Fruit fly (Drosophila melanogaster) whole organism, embryonic: ENCODE results near the gene CG7601.

Source experiments
- ATbp ChIP-seq: fragments of 200-800 bp; sonication (Bioruptor generic); optimal IDR thresholded peaks from 2 replicates; lab custom pipeline; 2017; ENCODE audit warnings: missing biosample characterization, mild to moderate bottlenecking, missing genetic modification characterization, missing genetic modification reagents
- Abd-B ChIP-seq: fragments of 200-800 bp; sonication (Bioruptor generic); optimal IDR thresholded peaks from 2 replicates; lab custom pipeline; 2018; ENCODE audit warnings: missing biosample characterization, mild to moderate bottlenecking, missing genetic modification characterization, moderate library complexity
- BEAF-32 ChIP-seq: fragments of 200-800 bp; sonication (Bioruptor generic); optimal IDR thresholded peaks from 3 replicates; lab custom pipeline; 2017; ENCODE audit warnings: missing biosample characterization, missing genetic modification characterization, mild to moderate bottlenecking, moderate library complexity, missing genetic modification reagents
- Bteb2 ChIP-seq: fragments of 200-800 bp; sonication (Bioruptor generic); optimal IDR thresholded peaks from 2 replicates; lab custom pipeline; 2016; ENCODE audit warnings: missing biosample characterization, missing genetic modification characterization
- CG10431 ChIP-seq: fragments of 200-800 bp; sonication (Bioruptor generic); optimal IDR thresholded peaks from 3 replicates; lab custom pipeline; 2018; ENCODE audit warnings: missing biosample characterization, mild to moderate bottlenecking, missing genetic modification characterization
- CG10959 ChIP-seq: fragments of 200-800 bp; sonication (Bioruptor generic); IDR thresholded peaks from 2 replicates; pipeline ENCODE4 v1.3.6; 2022; ENCODE audit warnings: missing biosample characterization, missing genetic modification characterization
- CG11085 ChIP-seq: fragments of 200-800 bp; sonication (Bioruptor generic); IDR thresholded peaks from 2 replicates; pipeline ENCODE4 v1.3.6; 2022; ENCODE audit warnings: missing biosample characterization, missing genetic modification characterization
- CG11398 ChIP-seq: fragments of 200-800 bp; sonication (Bioruptor generic); optimal IDR thresholded peaks from 2 replicates; lab custom pipeline; 2016; ENCODE audit warnings: missing biosample characterization, missing genetic modification characterization
- CG11456 ChIP-seq: fragments of 200-800 bp; sonication (Bioruptor generic); IDR thresholded peaks from 3 replicates; pipeline ENCODE4 v1.3.6; 2022; ENCODE audit warnings: missing biosample characterization, missing genetic modification characterization
- CG12659 ChIP-seq: fragments of 200-800 bp; sonication (Bioruptor generic); optimal IDR thresholded peaks from 3 replicates; lab custom pipeline; 2017; ENCODE audit warnings: mild to moderate bottlenecking, missing biosample characterization, missing genetic modification reagents, missing genetic modification characterization
- CG14441 ChIP-seq: fragments of 200-800 bp; sonication (Bioruptor generic); IDR thresholded peaks from 2 replicates; pipeline ENCODE4 v1.3.6; 2022; ENCODE audit warnings: missing biosample characterization, missing genetic modification characterization
- CG14710 ChIP-seq: fragments of 200-800 bp; sonication (Bioruptor generic); optimal IDR thresholded peaks from 3 replicates; lab custom pipeline; 2019; ENCODE audit warnings: missing biosample characterization, mild to moderate bottlenecking, missing genetic modification characterization, moderate library complexity
- CG18599 ChIP-seq: fragments of 200-800 bp; sonication (Bioruptor generic); optimal IDR thresholded peaks from 3 replicates; lab custom pipeline; 2017; ENCODE audit warnings: missing biosample characterization, missing genetic modification characterization, mild to moderate bottlenecking, moderate library complexity, missing genetic modification reagents
- CG2202 ChIP-seq: fragments of 200-800 bp; sonication (Bioruptor generic); optimal IDR thresholded peaks from 2 replicates; lab custom pipeline; 2018; ENCODE audit warnings: missing biosample characterization, mild to moderate bottlenecking, missing genetic modification characterization
- CG2889 ChIP-seq: fragments of 200-800 bp; sonication (Bioruptor generic); IDR thresholded peaks from 3 replicates; pipeline ENCODE4 v1.3.6; 2022; ENCODE audit warnings: missing biosample characterization, missing genetic modification characterization
- CG31224 ChIP-seq: fragments of 200-800 bp; sonication (Bioruptor generic); IDR thresholded peaks from 2 replicates; pipeline ENCODE4 v1.3.6; 2022; ENCODE audit warnings: missing biosample characterization, missing genetic modification characterization
- CG3163 ChIP-seq: fragments of 200-800 bp; sonication (Bioruptor generic); optimal IDR thresholded peaks from 3 replicates; lab custom pipeline; 2016; ENCODE audit warnings: missing biosample characterization, missing genetic modification characterization
- CG34224 ChIP-seq: fragments of 200-800 bp; sonication (Bioruptor generic); IDR thresholded peaks from 3 replicates; pipeline ENCODE4 v1.3.6; 2022; ENCODE audit warnings: missing biosample characterization, missing genetic modification characterization; ENCODE audit not compliant: partially characterized antibody
- CG3847 ChIP-seq: fragments of 200-800 bp; sonication (Bioruptor generic); IDR thresholded peaks from 2 replicates; pipeline ENCODE4 v1.3.6; 2022; ENCODE audit warnings: missing biosample characterization, missing genetic modification characterization
- CG4282 ChIP-seq: fragments of 200-800 bp; sonication (Bioruptor generic); optimal IDR thresholded peaks from 2 replicates; lab custom pipeline; 2016; ENCODE audit warnings: missing biosample characterization, missing genetic modification characterization
- CG4820 ChIP-seq: fragments of 200-800 bp; sonication (Bioruptor generic); optimal IDR thresholded peaks from 3 replicates; lab custom pipeline; 2016; ENCODE audit warnings: missing biosample characterization, missing genetic modification characterization
- CG6272 ChIP-seq: fragments of 200-800 bp; sonication (Bioruptor generic); IDR thresholded peaks from 2 replicates; pipeline ENCODE4 v1.3.6; 2022; ENCODE audit warnings: missing biosample characterization, missing genetic modification characterization
- CG6689 ChIP-seq: fragments of 200-800 bp; sonication (Bioruptor generic); IDR thresholded peaks from 2 replicates; pipeline ENCODE4 v1.3.6; 2022; ENCODE audit warnings: missing biosample characterization, missing genetic modification characterization
- CG6854 ChIP-seq: fragments of 200-800 bp; sonication (Bioruptor generic); optimal IDR thresholded peaks from 3 replicates; lab custom pipeline; 2017; ENCODE audit warnings: missing biosample characterization, mild to moderate bottlenecking, missing genetic modification characterization
- CkIIα-i1 ChIP-seq: fragments of 200-800 bp; sonication (Bioruptor generic); IDR thresholded peaks from 2 replicates; pipeline ENCODE4 v1.3.6; 2022; ENCODE audit warnings: missing biosample characterization, missing genetic modification characterization
- Dad ChIP-seq: fragments of 200-800 bp; sonication (Bioruptor generic); optimal IDR thresholded peaks from 3 replicates; lab custom pipeline; 2016; ENCODE audit warnings: missing biosample characterization, missing genetic modification characterization
- Drgx ChIP-seq: fragments of 200-800 bp; sonication (Bioruptor generic); IDR thresholded peaks from 2 replicates; pipeline ENCODE4 v1.3.6; 2022; ENCODE audit warnings: missing biosample characterization, missing genetic modification characterization
- Gug ChIP-seq: fragments of 200-800 bp; sonication (Bioruptor generic); IDR thresholded peaks from 4 replicates; pipeline ENCODE4 v1.3.6; 2022; ENCODE audit warnings: missing biosample characterization, missing genetic modification characterization
- HLH4C ChIP-seq: fragments of 200-800 bp; sonication (Bioruptor generic); IDR thresholded peaks from 3 replicates; pipeline ENCODE4 v1.3.6; 2022; ENCODE audit warnings: missing biosample characterization, missing genetic modification characterization; ENCODE audit not compliant: partially characterized antibody
- HmgD ChIP-seq: fragments of 200-800 bp; sonication (Bioruptor generic); optimal IDR thresholded peaks from 3 replicates; lab custom pipeline; 2016; ENCODE audit warnings: missing biosample characterization, missing genetic modification characterization
- NfI ChIP-seq: fragments of 200-800 bp; sonication (Bioruptor generic); optimal IDR thresholded peaks from 3 replicates; lab custom pipeline; 2018; ENCODE audit warnings: missing biosample characterization, mild to moderate bottlenecking, missing genetic modification characterization, moderate library complexity
- Spps ChIP-seq: fragments of 200-800 bp; sonication (Bioruptor generic); optimal IDR thresholded peaks from 2 replicates; lab custom pipeline; 2018; ENCODE audit warnings: missing biosample characterization, mild to moderate bottlenecking, missing genetic modification characterization
- amos ChIP-seq: fragments of 200-800 bp; sonication (Bioruptor generic); IDR thresholded peaks from 2 replicates; pipeline ENCODE4 v1.3.6; 2022; ENCODE audit warnings: missing biosample characterization, missing genetic modification characterization; ENCODE audit not compliant: partially characterized antibody
- bab2 ChIP-seq: fragments of 200-800 bp; sonication (Bioruptor generic); optimal IDR thresholded peaks from 2 replicates; lab custom pipeline; 2016; ENCODE audit warnings: missing biosample characterization, missing genetic modification characterization
- cas ChIP-seq: fragments of 200-800 bp; sonication (Bioruptor generic); IDR thresholded peaks from 2 replicates; pipeline ENCODE4 v1.3.6; 2022; ENCODE audit warnings: missing biosample characterization, missing genetic modification characterization
- chinmo ChIP-seq: fragments of 200-800 bp; sonication (Bioruptor generic); IDR thresholded peaks from 4 replicates; pipeline ENCODE4 v1.3.6; 2022; ENCODE audit warnings: missing biosample characterization, missing genetic modification characterization; ENCODE audit not compliant: partially characterized antibody
- chm ChIP-seq: fragments of 200-800 bp; sonication (Bioruptor generic); IDR thresholded peaks from 2 replicates; pipeline ENCODE4 v1.3.6; 2022; ENCODE audit warnings: missing biosample characterization, missing genetic modification characterization
- dan ChIP-seq: fragments of 200-800 bp; sonication (Bioruptor generic); IDR thresholded peaks from 2 replicates; pipeline ENCODE4 v1.3.6; 2022; ENCODE audit warnings: missing biosample characterization, missing genetic modification characterization
- dysf ChIP-seq: fragments of 200-800 bp; sonication (Bioruptor generic); IDR thresholded peaks from 3 replicates; pipeline ENCODE4 v1.3.6; 2022; ENCODE audit warnings: missing biosample characterization, missing genetic modification characterization
- gce ChIP-seq: fragments of 200-800 bp; sonication (Bioruptor generic); IDR thresholded peaks from 3 replicates; pipeline ENCODE4 v1.3.6; 2022; ENCODE audit warnings: missing biosample characterization, missing genetic modification characterization
- insv ChIP-seq, 2 experiments: fragments of 200-800 bp; sonication (Bioruptor generic); optimal IDR thresholded peaks; 3 replicates each; lab custom pipeline; 2016 to 2018; ENCODE audit warnings: missing biosample characterization in 2 of 2, missing genetic modification characterization in 2 of 2
- kah ChIP-seq: fragments of 200-800 bp; sonication (Bioruptor generic); optimal IDR thresholded peaks from 2 replicates; lab custom pipeline; 2018; ENCODE audit warnings: missing biosample characterization, mild to moderate bottlenecking, missing genetic modification characterization
- kni ChIP-seq: fragments of 200-800 bp; sonication (Bioruptor generic); optimal IDR thresholded peaks from 3 replicates; lab custom pipeline; 2017; ENCODE audit warnings: mild to moderate bottlenecking, missing biosample characterization, missing genetic modification reagents, missing genetic modification characterization
- lab ChIP-seq: fragments of 200-800 bp; sonication (Bioruptor generic); optimal IDR thresholded peaks from 3 replicates; lab custom pipeline; 2017; ENCODE audit warnings: missing biosample characterization, missing genetic modification characterization, mild to moderate bottlenecking, moderate library complexity, missing genetic modification reagents
- lola ChIP-seq, 3 experiments: fragments of >200 bp in 2 of 3; fragments of 200-800 bp in 1 of 3; sonication (Bioruptor generic) in 1 of 3; optimal IDR thresholded peaks; 2 replicates each; lab custom pipeline; 2017 to 2019; ENCODE audit warnings: missing biosample characterization in 3 of 3, missing genetic modification characterization in 3 of 3, mild to moderate bottlenecking in 1 of 3, moderate library complexity in 1 of 3
- org-1 ChIP-seq: fragments of 200-800 bp; sonication (Bioruptor generic); optimal IDR thresholded peaks from 2 replicates; lab custom pipeline; 2017; ENCODE audit warnings: missing biosample characterization, missing genetic modification characterization
- otp ChIP-seq: fragments of 200-800 bp; sonication (Bioruptor generic); IDR thresholded peaks from 3 replicates; pipeline ENCODE4, ENCODE4 v1.3.6; 2022; ENCODE audit warnings: missing biosample characterization, missing genetic modification characterization
- sr ChIP-seq: fragments of 200-800 bp; sonication (Bioruptor generic); IDR thresholded peaks from 3 replicates; pipeline ENCODE4 v1.3.6; 2022; ENCODE audit warnings: missing biosample characterization, missing genetic modification characterization
- tgo ChIP-seq: fragments of 200-800 bp; sonication (Bioruptor generic); IDR thresholded peaks from 3 replicates; pipeline ENCODE4 v1.3.6; 2022; ENCODE audit warnings: missing biosample characterization, missing genetic modification characterization
- ttk ChIP-seq: fragments of 200-800 bp; sonication (Bioruptor generic); IDR thresholded peaks from 2 replicates; pipeline ENCODE4 v2.1.2; 2022; ENCODE audit warnings: missing biosample characterization, missing genetic modification characterization
- unpg ChIP-seq: fragments of 200-800 bp; sonication (Bioruptor generic); optimal IDR thresholded peaks from 3 replicates; lab custom pipeline; 2018; ENCODE audit warnings: missing biosample characterization, mild to moderate bottlenecking, missing genetic modification characterization, moderate library complexity

Gene CG7601

dm6 chr3R:29755248-29755647 lies 18.7 kb upstream of the CG7601 start (continued):
- TF ChIP-seq insv (GFP tag; optimal IDR thresholded peaks at IDR 0.05; lab: Kevin White, UChicago) (no peak), CG14710 (tag; lab: Kevin White, UChicago) (no peak), CG14441 (peak; percentile 66), lab (GFP tag; lab: Kevin White, UChicago) (no peak), kah (GFP tag; lab: Kevin White, UChicago) (no peak), unpg (peak; percentile 19), CG2202 (tag; lab: Kevin White, UChicago) (no peak), CG3163 (GFP tag; lab: Kevin White, UChicago) (no peak), CG34224 (GFP tag; lab: Robert Waterston, UW) (no peak), CG31224 (GFP tag; lab: Robert Waterston, UW) (no peak), CG11085 (GFP tag; lab: Robert Waterston, UW) (no peak), sr (GFP tag; lab: Robert Waterston, UW) (no peak), NfI (GFP tag; lab: Kevin White, UChicago) (no peak), tgo (GFP tag; lab: Robert Waterston, UW) (peak; percentile 44; the same call in 2 of the 3 replicates), Gug (GFP tag; lab: Robert Waterston, UW) (peak; percentile 29; the same call in 1 of the 4 replicates), CG2889 (no peak), CG4282 (GFP tag; lab: Kevin White, UChicago) (no peak), CG10431 (GFP tag; lab: Kevin White, UChicago) (no peak), amos (GFP tag; lab: Robert Waterston, UW) (no peak), kni (GFP tag; lab: Kevin White, UChicago) (no peak), cas (no peak), CG11398 (GFP tag; lab: Kevin White, UChicago) (no peak), HLH4C (no peak), dysf (0 out of 3 replicates have a peak, but pooled peaks have one; percentile 42), CG3847 (GFP tag; lab: Robert Waterston, UW) (no peak), CG12659 (GFP tag; lab: Kevin White, UChicago) (peak; percentile 1), CG11456 (no peak), org-1 (GFP tag; lab: Kevin White, UChicago) (no peak), chinmo (no peak), lola (GFP tag; optimal IDR thresholded peaks at IDR 0.05; lab: Kevin White, UChicago) (no peak), CG18599 (GFP tag; lab: Kevin White, UChicago) (no peak), chm (GFP tag; lab: Robert Waterston, UW) (0 out of 2 replicates have a peak, but pooled peaks have one; percentile 22), CG6689 (GFP tag; lab: Robert Waterston, UW) (peak; percentile 30; the same call in 1 of the 2 replicates), gce (GFP tag; lab: Robert Waterston, UW) (no peak), CG6272 (GFP tag; lab: Robert Waterston, UW) (peak; percentile 43; the same call in 1 of the 2 replicates), dan (GFP tag; lab: Robert Waterston, UW) (no peak), ATbp (GFP tag; lab: Kevin White, UChicago) (peak; percentile 46), CG4820 (GFP tag; lab: Kevin White, UChicago) (no peak), Drgx (peak; percentile 87), CG10959 (GFP tag; lab: Robert Waterston, UW) (no peak), Spps (no peak), ttk (GFP tag; lab: Robert Waterston, UW) (0 out of 2 replicates have a peak, but pooled peaks have one; percentile 28), bab2 (GFP tag; lab: Kevin White, UChicago) (no peak), BEAF-32 (no peak), Bteb2 (no peak), CkIIα-i1 (GFP tag; lab: Robert Waterston, UW) (no peak), HmgD (GFP tag; lab: Kevin White, UChicago) (no peak), otp (peak; percentile 50; the same call in 1 of the 3 replicates), Dad (GFP tag; lab: Kevin White, UChicago) (no peak), CG6854 (no peak), Abd-B (GFP tag; lab: Kevin White, UChicago) (no peak)
